Worm (Caenorhabditis elegans) whole organism, L1 larva: ENCODE measurements around the gene R07D5.2.

Source experiments
- aly-2 ChIP-seq: fragments of 150-350 bp; optimal IDR thresholded peaks from 2 replicates; lab custom pipeline; 2014; ENCODE audit warnings: missing biosample characterization, missing genetic modification characterization
- efl-1 ChIP-seq, 4 experiments: fragments of 150-350 bp; optimal IDR thresholded peaks in 3 of 4; peaks in 1 of 4; 1 replicate in 1 of 4; 2 replicates in 3 of 4; lab custom pipeline; 2014; ENCODE audit warnings: missing biosample characterization in 2 of 4, missing genetic modification characterization in 2 of 4, missing genetic modification reagents in 2 of 4
- lin-13 ChIP-seq: fragments of 150-350 bp; optimal IDR thresholded peaks from 2 replicates; lab custom pipeline; 2014; ENCODE audit warnings: missing biosample characterization, missing genetic modification reagents, missing genetic modification characterization
- mep-1 ChIP-seq: fragments of 150-350 bp; optimal IDR thresholded peaks from 2 replicates; lab custom pipeline; 2014; ENCODE audit warnings: missing biosample characterization, missing genetic modification characterization
- nhr-237 ChIP-seq: fragments of 150-350 bp; optimal IDR thresholded peaks from 2 replicates; lab custom pipeline; 2014; ENCODE audit warnings: missing biosample characterization, missing genetic modification characterization
- nhr-77 ChIP-seq: fragments of 150-350 bp; optimal IDR thresholded peaks from 2 replicates; lab custom pipeline; 2014; ENCODE audit warnings: missing biosample characterization, missing genetic modification characterization
- snpc-4 ChIP-seq: fragments of 150-350 bp; optimal IDR thresholded peaks from 2 replicates; lab custom pipeline; 2014; ENCODE audit warnings: missing biosample characterization, missing genetic modification characterization
- sox-4 ChIP-seq: sonication (generic microtip); optimal IDR thresholded peaks from 2 replicates; lab custom pipeline; 2016; ENCODE audit warnings: missing genetic modification characterization, missing compliant biosample characterization
- unc-62 ChIP-seq: fragments of 150-350 bp; optimal IDR thresholded peaks from 2 replicates; lab custom pipeline; 2014; ENCODE audit warnings: missing biosample characterization, missing genetic modification reagents, missing genetic modification characterization
- zag-1 ChIP-seq: fragments of 150-350 bp; optimal IDR thresholded peaks from 2 replicates; lab custom pipeline; 2014; ENCODE audit warnings: missing biosample characterization, missing genetic modification characterization
- ztf-11 ChIP-seq, 2 experiments: sonication (generic microtip); optimal IDR thresholded peaks; 2 replicates each; lab custom pipeline; 2016 to 2017; ENCODE audit warnings: missing genetic modification characterization in 2 of 2, missing biosample characterization in 1 of 2, missing compliant biosample characterization in 1 of 2

ce11 chrX:15100369-15100963 lies 15.9 kb downstream of the R07D5.2 start, which contains the start of gene dhhc-1:
- TF ChIP-seq lin-13 (GFP tag; lab: Kevin White, UChicago) (no peak), zag-1 (tag; lab: Kevin White, UChicago) (no peak), efl-1 (optimal IDR thresholded peaks at IDR 0.05; lab: Kevin White, UChicago) (peak in 1 of 2 experiments; percentile 30), efl-1 (GFP tag; optimal IDR thresholded peaks at IDR 0.05 in 1 of 2; lab: Kevin White, UChicago) (no peak), ztf-11 (tag; optimal IDR thresholded peaks at IDR 0.05; lab: Kevin White, UChicago) (no peak), snpc-4 (tag; lab: Kevin White, UChicago) (no peak), aly-2 (tag; lab: Kevin White, UChicago) (no peak), mep-1 (tag; lab: Kevin White, UChicago) (peak; percentile 48), nhr-237 (tag; lab: Kevin White, UChicago) (no peak), sox-4 (no peak), nhr-77 (no peak), unc-62 (no peak)
